Fruit fly (Drosophila melanogaster) Kc167 (cell line): ENCODE results near the gene corolla.

Experiments used
- Myc ChIP-seq: fragments of >200 bp; optimal IDR thresholded peaks from 2 replicates; lab custom pipeline; 2017; ENCODE audit warnings: missing external identifiers
- Sin3A ChIP-seq: fragments of >200 bp; optimal IDR thresholded peaks from 2 replicates; lab custom pipeline; 2018; ENCODE audit warnings: missing external identifiers
- h ChIP-seq: fragments of >200 bp; optimal IDR thresholded peaks from 3 replicates; lab custom pipeline; 2018; ENCODE audit warnings: missing external identifiers
- insv ChIP-seq: fragments of >200 bp; optimal IDR thresholded peaks from 3 replicates; lab custom pipeline; 2018; ENCODE audit warnings: missing external identifiers
- psq ChIP-seq: fragments of >200 bp; optimal IDR thresholded peaks from 2 replicates; lab custom pipeline; 2017; ENCODE audit warnings: missing external identifiers
- ttk ChIP-seq: sonication (Bioruptor generic); optimal IDR thresholded peaks from 2 replicates; lab custom pipeline; 2017; ENCODE audit warnings: missing external identifiers

The corolla gene

dm6 chrX:17651998-17652738, 20.3 kb upstream of the corolla start, which contains the start of gene RhoGAPp190:
TSS of gene RhoGAPp190 (minus strand) at chrX:17652562.
- TF ChIP-seq Sin3A (no peak), psq (lab: Kevin White, UChicago) (no peak), insv (no peak), h (no peak), Myc (lab: Kevin White, UChicago) (no peak), ttk (lab: Kevin White, UChicago) (no peak)

dm6 chrX:17651216-17651997, 19.6 kb upstream of the corolla start:
- TF ChIP-seq h (no peak), Sin3A (no peak), psq (lab: Kevin White, UChicago) (no peak), Myc (lab: Kevin White, UChicago) (no peak), insv (no peak), ttk (lab: Kevin White, UChicago) (no peak)

dm6 chrX:17640837-17641236, 9.0 kb upstream of the corolla start:
- TF ChIP-seq ttk (lab: Kevin White, UChicago) (no peak), insv (no peak), Sin3A (no peak), h (no peak), psq (lab: Kevin White, UChicago) (no peak), Myc (lab: Kevin White, UChicago) (no peak)

dm6 chrX:17636001-17636400, 4.2 kb upstream of the corolla start, which contains the start of the genes CG8289 and CG5800:
TSS of gene CG8289 (minus strand) at chrX:17636044.
TSS of gene CG5800 (plus strand) at chrX:17636281.
- TF ChIP-seq h (no peak), insv (no peak), Myc (lab: Kevin White, UChicago) (no peak), ttk (lab: Kevin White, UChicago) (no peak), Sin3A (no peak), psq (lab: Kevin White, UChicago) (no peak)

DNA sequence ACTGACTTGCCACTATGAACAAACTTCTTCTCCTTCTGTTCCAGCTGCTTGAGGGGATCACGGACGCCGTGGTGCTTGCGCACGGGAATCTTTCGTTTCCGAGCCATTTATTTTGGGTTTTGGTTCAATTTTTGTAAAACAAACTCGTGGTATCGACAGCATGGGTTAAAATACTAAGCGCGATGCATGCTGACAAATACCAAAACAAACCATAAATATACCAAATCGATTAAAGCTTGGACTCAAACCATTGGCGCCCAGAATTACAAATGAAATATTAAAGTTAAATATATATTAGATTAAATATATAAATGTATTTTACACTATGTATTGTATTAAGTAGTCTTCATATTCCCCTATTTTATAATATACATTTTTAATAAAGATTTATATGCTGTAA, 2.5 kb downstream of the corolla start, which contains the start of gene CG8326:
Gene CG8326 (minus strand): TSS at position 176 of the 400 bp plus-strand sequence.
- no peak for TF ChIP-seq Myc (lab: Kevin White, UChicago)
- no peak for TF ChIP-seq Sin3A
- no peak for TF ChIP-seq ttk (lab: Kevin White, UChicago)
- TF ChIP-seq h = no peak
- no peak for TF ChIP-seq insv
- no peak for TF ChIP-seq psq (lab: Kevin White, UChicago)

dm6 chrX:17627090-17627992, 4.5 kb downstream of the corolla start, which contains the start of gene stas:
TSS of gene stas (minus strand) at chrX:17627895.
- TF ChIP-seq ttk (lab: Kevin White, UChicago) = no peak
- TF ChIP-seq Myc (lab: Kevin White, UChicago) = no peak
- TF ChIP-seq h = no peak
- no peak for TF ChIP-seq insv
- TF ChIP-seq psq (lab: Kevin White, UChicago) = no peak
- TF ChIP-seq Sin3A = no peak

DNA sequence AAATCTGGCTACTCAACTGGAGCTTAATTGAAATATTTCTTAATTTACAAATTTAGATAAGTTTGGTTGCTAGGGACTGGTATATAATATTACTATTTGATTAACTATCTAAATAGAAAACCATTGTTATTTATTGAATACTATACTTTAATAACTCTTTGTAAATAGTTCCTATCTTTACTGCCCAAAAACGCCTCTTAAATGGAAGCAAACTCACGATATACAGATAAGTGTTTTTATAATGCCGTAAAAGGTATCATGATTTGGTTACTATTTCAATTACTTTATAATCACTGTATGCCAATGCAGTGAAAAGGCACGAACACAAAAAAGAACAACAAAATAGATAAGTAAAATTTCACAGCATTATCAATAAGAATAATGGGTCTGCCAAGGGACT, 6.0 kb downstream of the corolla start:
- TF ChIP-seq ttk (lab: Kevin White, UChicago) (no peak), Sin3A (no peak), psq (lab: Kevin White, UChicago) (no peak), insv (no peak), Myc (lab: Kevin White, UChicago) (no peak), h (no peak)

- no peak for TF ChIP-seq ttk (lab: Kevin White, UChicago)
- TF ChIP-seq Myc (lab: Kevin White, UChicago) = no peak
- TF ChIP-seq h = no peak
- no peak for TF ChIP-seq insv
- TF ChIP-seq psq (lab: Kevin White, UChicago) = no peak
- TF ChIP-seq Sin3A = no peak
Measured at dm6 chrX:17624983-17625401, 6.9 kb downstream of the corolla start.

DNA sequence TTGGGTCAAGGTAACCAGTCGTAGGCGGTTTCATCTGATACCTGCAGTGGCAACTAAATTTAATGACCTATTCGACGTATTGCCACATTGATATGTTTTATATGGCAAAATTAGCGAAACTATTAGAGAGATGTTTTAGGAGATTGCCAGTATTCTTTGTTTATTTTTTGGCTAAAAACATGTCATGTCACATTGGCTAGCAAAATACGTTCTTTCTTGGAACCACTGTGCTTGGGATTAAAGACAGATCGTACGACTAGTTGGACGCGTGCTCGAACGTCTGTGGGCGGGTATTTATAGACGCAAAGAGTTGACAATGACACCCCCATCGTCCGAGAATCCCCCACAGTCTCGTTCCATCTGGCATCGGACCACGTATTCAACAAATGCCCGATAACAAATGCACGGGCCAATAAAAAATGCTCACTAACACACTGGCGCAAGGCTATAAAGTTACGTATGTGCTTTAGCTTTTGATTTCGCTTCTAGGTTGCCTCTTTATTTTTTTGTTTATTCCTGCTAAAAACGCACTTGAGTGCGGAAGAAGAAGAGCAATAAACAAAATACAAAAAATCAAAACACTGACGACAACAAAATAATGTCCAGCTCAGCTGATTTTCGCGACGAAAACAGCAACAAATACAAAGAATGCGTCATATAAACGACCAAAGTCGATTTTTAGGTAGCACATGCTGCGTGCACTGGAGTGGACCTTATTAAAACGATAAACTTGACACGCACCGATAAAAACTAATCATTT, 7.4 kb downstream of the corolla start:
- TF ChIP-seq Sin3A = no peak
- no peak for TF ChIP-seq psq (lab: Kevin White, UChicago)
- no peak for TF ChIP-seq insv
- no peak for TF ChIP-seq ttk (lab: Kevin White, UChicago)
- no peak for TF ChIP-seq h
- TF ChIP-seq Myc (lab: Kevin White, UChicago) = no peak

DNA sequence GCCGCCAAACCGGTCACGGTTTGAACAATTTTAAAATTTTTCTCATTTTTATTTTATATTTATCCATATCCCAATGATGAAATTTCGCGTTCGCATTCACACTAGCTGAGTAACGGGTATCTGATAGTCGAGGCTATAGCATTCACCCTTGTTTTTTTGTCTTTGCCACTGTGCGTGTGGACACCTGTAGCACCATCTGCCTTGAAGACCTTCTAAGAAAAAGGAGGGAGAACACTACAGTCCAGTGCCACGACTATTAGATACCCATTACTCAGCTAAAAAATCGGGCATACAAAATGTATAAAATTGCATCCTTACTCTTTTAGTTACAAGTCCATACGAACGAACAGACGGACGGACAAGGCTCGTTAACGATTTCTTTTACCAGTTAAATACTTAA, 9.7 kb downstream of the corolla start:
- no peak for TF ChIP-seq Myc (lab: Kevin White, UChicago)
- TF ChIP-seq insv = no peak
- no peak for TF ChIP-seq Sin3A
- no peak for TF ChIP-seq h
- TF ChIP-seq psq (lab: Kevin White, UChicago) = no peak
- no peak for TF ChIP-seq ttk (lab: Kevin White, UChicago)

- no peak for TF ChIP-seq Myc (lab: Kevin White, UChicago)
- no peak for TF ChIP-seq Sin3A
- no peak for TF ChIP-seq insv
- no peak for TF ChIP-seq h
- TF ChIP-seq ttk (lab: Kevin White, UChicago) = no peak
- TF ChIP-seq psq (lab: Kevin White, UChicago) = no peak
Measured at dm6 chrX:17611455-17611854, 20.4 kb downstream of the corolla start.
